Fruit fly (Drosophila melanogaster) whole organism, embryonic: ENCODE measurements around the gene CG7656.

Experiments used
- Adf1 ChIP-seq: fragments of 200-800 bp; sonication (Bioruptor generic); IDR thresholded peaks from 2 replicates; pipeline ENCODE4 v1.3.6; 2022; ENCODE audit warnings: missing biosample characterization, missing genetic modification characterization
- Asciz ChIP-seq: fragments of 200-800 bp; sonication (Bioruptor generic); optimal IDR thresholded peaks from 2 replicates; lab custom pipeline; 2017; ENCODE audit warnings: missing biosample characterization, mild to moderate bottlenecking, missing genetic modification characterization, missing genetic modification reagents
- CG10366 ChIP-seq: fragments of 200-800 bp; sonication (Bioruptor generic); IDR thresholded peaks from 2 replicates; pipeline ENCODE4 v1.3.6; 2022; ENCODE audit warnings: missing biosample characterization, missing genetic modification characterization
- CG12155 ChIP-seq: fragments of 200-800 bp; sonication (Bioruptor generic); optimal IDR thresholded peaks from 3 replicates; lab custom pipeline; 2016; ENCODE audit warnings: missing biosample characterization, missing genetic modification characterization
- CG12769 ChIP-seq: fragments of 200-800 bp; sonication (Bioruptor generic); optimal IDR thresholded peaks from 2 replicates; lab custom pipeline; 2019; ENCODE audit warnings: missing biosample characterization, mild to moderate bottlenecking, missing genetic modification characterization, moderate library complexity
- CG14014 ChIP-seq: fragments of 200-800 bp; sonication (Bioruptor generic); IDR thresholded peaks from 2 replicates; pipeline ENCODE4 v1.3.6; 2022; ENCODE audit warnings: missing biosample characterization, missing genetic modification characterization
- CG14965 ChIP-seq: fragments of 200-800 bp; sonication (Bioruptor generic); optimal IDR thresholded peaks from 2 replicates; lab custom pipeline; 2016; ENCODE audit warnings: missing biosample characterization, missing genetic modification characterization, borderline replicate concordance
- CG1529 ChIP-seq: fragments of 200-800 bp; sonication (Bioruptor generic); optimal IDR thresholded peaks from 3 replicates; lab custom pipeline; 2018; ENCODE audit warnings: missing biosample characterization, missing genetic modification characterization
- CG15696 ChIP-seq: fragments of 200-800 bp; sonication (Bioruptor generic); optimal IDR thresholded peaks from 2 replicates; lab custom pipeline; 2019; ENCODE audit warnings: missing biosample characterization, mild to moderate bottlenecking, missing genetic modification characterization, moderate library complexity
- CG17568 ChIP-seq: fragments of 200-800 bp; sonication (Bioruptor generic); optimal IDR thresholded peaks from 2 replicates; lab custom pipeline; 2018; ENCODE audit warnings: missing biosample characterization, mild to moderate bottlenecking, missing genetic modification characterization, moderate library complexity
- CG18476 ChIP-seq: fragments of 200-800 bp; sonication (Bioruptor generic); optimal IDR thresholded peaks from 2 replicates; lab custom pipeline; 2016; ENCODE audit warnings: missing biosample characterization, mild to moderate bottlenecking, missing genetic modification characterization
- CG18619 ChIP-seq: fragments of 200-800 bp; sonication (Bioruptor generic); optimal IDR thresholded peaks from 3 replicates; lab custom pipeline; 2017; ENCODE audit warnings: missing biosample characterization, mild to moderate bottlenecking, missing genetic modification characterization
- CG2202 ChIP-seq: fragments of 200-800 bp; sonication (Bioruptor generic); optimal IDR thresholded peaks from 2 replicates; lab custom pipeline; 2018; ENCODE audit warnings: missing biosample characterization, mild to moderate bottlenecking, missing genetic modification characterization
- CG32767 ChIP-seq: fragments of 200-800 bp; sonication (Bioruptor generic); IDR thresholded peaks from 2 replicates; pipeline ENCODE4 v1.3.6; 2022; ENCODE audit warnings: missing biosample characterization, missing genetic modification characterization
- CG3407 ChIP-seq: fragments of 200-800 bp; sonication (Bioruptor generic); optimal IDR thresholded peaks from 2 replicates; lab custom pipeline; 2018; ENCODE audit warnings: missing biosample characterization, mild to moderate bottlenecking, missing genetic modification characterization
- CG5180 ChIP-seq: fragments of 200-800 bp; sonication (Bioruptor generic); optimal IDR thresholded peaks from 3 replicates; lab custom pipeline; 2017; ENCODE audit warnings: missing biosample characterization, missing genetic modification characterization, mild to moderate bottlenecking, moderate library complexity, missing genetic modification reagents
- CG6689 ChIP-seq: fragments of 200-800 bp; sonication (Bioruptor generic); IDR thresholded peaks from 2 replicates; pipeline ENCODE4 v1.3.6; 2022; ENCODE audit warnings: missing biosample characterization, missing genetic modification characterization
- CG7745 ChIP-seq: fragments of 200-800 bp; sonication (Bioruptor generic); optimal IDR thresholded peaks from 2 replicates; lab custom pipeline; 2018; ENCODE audit warnings: missing biosample characterization, mild to moderate bottlenecking, missing genetic modification characterization, moderate library complexity
- CG8290 ChIP-seq, 3 experiments: fragments of 200-800 bp; sonication (Bioruptor generic); optimal IDR thresholded peaks; 2 replicates each; lab custom pipeline; 2016 to 2019; ENCODE audit warnings: missing biosample characterization in 3 of 3, missing genetic modification characterization in 3 of 3, mild to moderate bottlenecking in 2 of 3, moderate library complexity in 1 of 3
- CG8359 ChIP-seq: fragments of 200-800 bp; sonication (Bioruptor generic); optimal IDR thresholded peaks from 2 replicates; lab custom pipeline; 2017; ENCODE audit warnings: missing biosample characterization, mild to moderate bottlenecking, missing genetic modification characterization, borderline replicate concordance
- Dip3 ChIP-seq: fragments of 200-800 bp; sonication (Bioruptor generic); optimal IDR thresholded peaks from 3 replicates; lab custom pipeline; 2016; ENCODE audit warnings: missing biosample characterization, missing genetic modification characterization
- HHEX ChIP-seq: fragments of 200-800 bp; sonication (Bioruptor generic); optimal IDR thresholded peaks from 3 replicates; lab custom pipeline; 2017; ENCODE audit warnings: missing biosample characterization, mild to moderate bottlenecking, missing genetic modification characterization, missing genetic modification reagents
- HLHmδ ChIP-seq: fragments of 200-800 bp; sonication (Bioruptor generic); optimal IDR thresholded peaks from 2 replicates; lab custom pipeline; 2018; ENCODE audit warnings: missing biosample characterization, mild to moderate bottlenecking, missing genetic modification characterization, moderate library complexity
- Hr3 ChIP-seq: fragments of 200-800 bp; sonication (Bioruptor generic); optimal IDR thresholded peaks from 3 replicates; lab custom pipeline; 2016; ENCODE audit warnings: missing biosample characterization, missing genetic modification characterization
- Lim3 ChIP-seq: fragments of 200-800 bp; sonication (Bioruptor generic); IDR thresholded peaks from 2 replicates; pipeline ENCODE4 v1.3.6; 2022; ENCODE audit warnings: missing biosample characterization, missing genetic modification characterization
- Nf-YB ChIP-seq: fragments of 200-800 bp; sonication (Bioruptor generic); optimal IDR thresholded peaks from 3 replicates; lab custom pipeline; 2019; ENCODE audit warnings: missing biosample characterization, mild to moderate bottlenecking, missing genetic modification characterization, moderate library complexity
- Oaz ChIP-seq: fragments of 200-800 bp; sonication (Bioruptor generic); IDR thresholded peaks from 2 replicates; pipeline ENCODE4 v1.3.6; 2022; ENCODE audit warnings: missing biosample characterization, missing genetic modification characterization
- Pdp1 ChIP-seq, 2 experiments: fragments of 200-800 bp; sonication (Bioruptor generic); optimal IDR thresholded peaks; 3 replicates each; lab custom pipeline; 2016; ENCODE audit warnings: missing biosample characterization in 2 of 2, missing genetic modification characterization in 2 of 2, mild to moderate bottlenecking in 1 of 2, moderate library complexity in 1 of 2
- Trl ChIP-seq, 3 experiments: fragments of >200 bp in 2 of 3; fragments of 200-800 bp in 1 of 3; sonication (Bioruptor generic) in 1 of 3; optimal IDR thresholded peaks; 2 replicates in 1 of 3; 3 replicates in 2 of 3; lab custom pipeline; 2016 to 2017; ENCODE audit warnings: missing biosample characterization in 1 of 3, missing genetic modification characterization in 1 of 3
- btn ChIP-seq: fragments of 200-800 bp; sonication (Bioruptor generic); optimal IDR thresholded peaks from 2 replicates; lab custom pipeline; 2016; ENCODE audit warnings: missing biosample characterization, missing genetic modification characterization
- cad ChIP-seq: fragments of >200 bp; optimal IDR thresholded peaks from 2 replicates; lab custom pipeline; 2017; ENCODE audit warnings: missing biosample characterization, missing genetic modification characterization
- chinmo ChIP-seq: fragments of 200-800 bp; sonication (Bioruptor generic); IDR thresholded peaks from 4 replicates; pipeline ENCODE4 v1.3.6; 2022; ENCODE audit warnings: missing biosample characterization, missing genetic modification characterization; ENCODE audit not compliant: partially characterized antibody
- chm ChIP-seq: fragments of 200-800 bp; sonication (Bioruptor generic); IDR thresholded peaks from 2 replicates; pipeline ENCODE4 v1.3.6; 2022; ENCODE audit warnings: missing biosample characterization, missing genetic modification characterization
- dysf ChIP-seq: fragments of 200-800 bp; sonication (Bioruptor generic); IDR thresholded peaks from 3 replicates; pipeline ENCODE4 v1.3.6; 2022; ENCODE audit warnings: missing biosample characterization, missing genetic modification characterization
- ems ChIP-seq: fragments of 200-800 bp; sonication (Bioruptor generic); optimal IDR thresholded peaks from 3 replicates; lab custom pipeline; 2016; ENCODE audit warnings: missing biosample characterization, missing genetic modification characterization
- en ChIP-seq: fragments of 200-800 bp; sonication (Bioruptor generic); optimal IDR thresholded peaks from 2 replicates; lab custom pipeline; 2016; ENCODE audit warnings: missing biosample characterization, missing genetic modification characterization
- gcm ChIP-seq: fragments of 200-800 bp; sonication (Bioruptor generic); optimal IDR thresholded peaks from 2 replicates; lab custom pipeline; 2019; ENCODE audit warnings: missing biosample characterization, mild to moderate bottlenecking, missing genetic modification characterization, moderate library complexity
- hkb ChIP-seq, 2 experiments: fragments of 200-800 bp in 1 of 2; fragments of >200 bp in 1 of 2; sonication (Bioruptor generic) in 1 of 2; IDR thresholded peaks in 1 of 2; optimal IDR thresholded peaks in 1 of 2; 2 replicates each; pipeline versions ENCODE4 v1.3.6 to Lab custom; 2017 to 2022; ENCODE audit warnings: missing biosample characterization in 1 of 2, missing genetic modification characterization in 1 of 2
- ken ChIP-seq: fragments of 200-800 bp; sonication (Bioruptor generic); IDR thresholded peaks from 3 replicates; pipeline ENCODE4 v1.3.6; 2022; ENCODE audit warnings: missing biosample characterization, missing genetic modification characterization
- lab ChIP-seq: fragments of 200-800 bp; sonication (Bioruptor generic); optimal IDR thresholded peaks from 3 replicates; lab custom pipeline; 2017; ENCODE audit warnings: missing biosample characterization, missing genetic modification characterization, mild to moderate bottlenecking, moderate library complexity, missing genetic modification reagents
- org-1 ChIP-seq: fragments of 200-800 bp; sonication (Bioruptor generic); optimal IDR thresholded peaks from 2 replicates; lab custom pipeline; 2017; ENCODE audit warnings: missing biosample characterization, missing genetic modification characterization
- otp ChIP-seq: fragments of 200-800 bp; sonication (Bioruptor generic); IDR thresholded peaks from 3 replicates; pipeline ENCODE4, ENCODE4 v1.3.6; 2022; ENCODE audit warnings: missing biosample characterization, missing genetic modification characterization
- pb ChIP-seq: fragments of 200-800 bp; sonication (Bioruptor generic); optimal IDR thresholded peaks from 3 replicates; lab custom pipeline; 2016; ENCODE audit warnings: missing biosample characterization, missing genetic modification characterization
- sens ChIP-seq: fragments of 200-800 bp; sonication (Bioruptor generic); peaks from one replicate; lab custom pipeline; 2016; ENCODE audit warnings: missing biosample characterization, missing genetic modification characterization
- slou ChIP-seq: fragments of 200-800 bp; sonication (Bioruptor generic); optimal IDR thresholded peaks from 3 replicates; lab custom pipeline; 2016; ENCODE audit warnings: missing biosample characterization, missing genetic modification characterization
- sug ChIP-seq: fragments of 200-800 bp; optimal IDR thresholded peaks from 2 replicates; lab custom pipeline; 2019; ENCODE audit warnings: missing biosample characterization, mild to moderate bottlenecking, missing genetic modification characterization, moderate library complexity
- tgo ChIP-seq: fragments of 200-800 bp; sonication (Bioruptor generic); IDR thresholded peaks from 3 replicates; pipeline ENCODE4 v1.3.6; 2022; ENCODE audit warnings: missing biosample characterization, missing genetic modification characterization
- wdn ChIP-seq: fragments of 200-800 bp; sonication (Bioruptor generic); IDR thresholded peaks from 2 replicates; pipeline ENCODE4 v1.3.6; 2022; ENCODE audit warnings: missing biosample characterization, missing genetic modification characterization

The CG7656 gene

DNA sequence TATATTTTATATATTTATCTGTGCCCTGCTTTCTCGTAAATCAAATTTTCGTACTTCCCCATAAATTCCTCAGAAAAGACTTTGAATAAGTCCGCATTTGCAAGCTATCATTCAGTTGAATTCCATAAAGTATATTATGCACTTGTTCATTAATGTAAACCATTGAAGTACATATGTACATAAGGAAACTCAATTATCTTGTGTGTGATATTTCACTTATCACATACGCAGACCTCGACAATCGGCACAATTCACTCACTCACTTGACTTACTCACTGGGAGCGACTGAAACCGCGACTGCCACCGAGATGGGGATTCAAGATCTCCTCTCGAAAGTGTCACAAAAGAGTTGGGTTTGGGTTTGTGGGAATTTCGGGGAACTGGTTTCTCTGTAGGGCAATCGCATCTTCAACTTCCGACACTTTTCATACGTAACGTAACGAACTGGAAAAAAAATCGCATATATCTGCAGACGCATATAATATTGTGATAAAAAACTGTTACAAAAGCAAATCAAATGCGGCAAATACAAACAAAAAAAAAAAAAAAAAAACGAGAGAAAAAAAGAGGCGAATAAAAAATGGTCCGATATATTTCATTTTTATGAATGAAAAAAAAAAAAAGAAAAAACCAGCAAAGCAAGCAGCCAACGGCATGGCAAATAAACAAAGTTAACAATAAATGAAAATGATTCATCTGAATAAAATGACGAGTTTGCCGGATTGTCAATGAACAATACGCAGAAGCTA, 9.2 kb upstream of the CG7656 start (continued):
- TF ChIP-seq Oaz (GFP tag; lab: Robert Waterston, UW): no peak
- no peak for TF ChIP-seq Nf-YB (GFP tag; lab: Kevin White, UChicago)
- TF ChIP-seq en (GFP tag; lab: Kevin White, UChicago): no peak
- no peak for TF ChIP-seq Hr3 (GFP tag; lab: Kevin White, UChicago)
- TF ChIP-seq CG10366: no peak; the same call in 1 of the 2 replicates
- TF ChIP-seq otp (GFP tag; lab: Robert Waterston, UW): peak; percentile 51; the same call in 1 of the 3 replicates
- no peak for TF ChIP-seq tgo (GFP tag; lab: Robert Waterston, UW)
- no peak for TF ChIP-seq Adf1 (GFP tag; lab: Robert Waterston, UW)
- TF ChIP-seq CG14014 (GFP tag; lab: Robert Waterston, UW): peak; percentile 68; the same call in 1 of the 2 replicates
- peak; percentile 45 for TF ChIP-seq sens (GFP tag; lab: Kevin White, UChicago)
- no peak for TF ChIP-seq Pdp1 (GFP tag; optimal IDR thresholded peaks at IDR 0.05; lab: Kevin White, UChicago)
- TF ChIP-seq CG1529 (GFP tag; lab: Kevin White, UChicago): peak; percentile 2
- no peak for TF ChIP-seq cad (GFP tag; lab: Kevin White, UChicago)
- TF ChIP-seq CG17568 (GFP tag; lab: Kevin White, UChicago): peak; percentile 12
- no peak for TF ChIP-seq org-1 (GFP tag; lab: Kevin White, UChicago)
- no peak for TF ChIP-seq CG32767 (GFP tag; lab: Robert Waterston, UW)
- no peak for TF ChIP-seq CG7745 (tag; lab: Kevin White, UChicago)
- no peak for TF ChIP-seq btn (GFP tag; lab: Kevin White, UChicago)
- TF ChIP-seq pb (GFP tag; lab: Kevin White, UChicago): no peak
- no peak for TF ChIP-seq dysf (GFP tag; lab: Robert Waterston, UW)
- no peak for TF ChIP-seq CG14965 (GFP tag; lab: Kevin White, UChicago)
- peak; percentile 43 for TF ChIP-seq CG5180 (GFP tag; lab: Kevin White, UChicago)
- no peak for TF ChIP-seq gcm (GFP tag; lab: Kevin White, UChicago)
- TF ChIP-seq CG15696 (tag; lab: Kevin White, UChicago): no peak
- TF ChIP-seq chm (GFP tag; lab: Robert Waterston, UW): no peak
- TF ChIP-seq Dip3 (GFP tag; lab: Kevin White, UChicago): no peak
- TF ChIP-seq ems (GFP tag; lab: Kevin White, UChicago): no peak
- peak; percentile 29 for TF ChIP-seq CG12769 (tag; lab: Kevin White, UChicago)
- TF ChIP-seq CG6689: no peak
- no peak for TF ChIP-seq HLHmδ
- TF ChIP-seq Trl (optimal IDR thresholded peaks at IDR 0.05; lab: Kevin White, UChicago): no peak
- no peak for TF ChIP-seq Trl (GFP tag; optimal IDR thresholded peaks at IDR 0.05; lab: Kevin White, UChicago)
- TF ChIP-seq CG3407 (GFP tag; lab: Kevin White, UChicago): peak; percentile 20
- peak; percentile 9 for TF ChIP-seq sug (tag; lab: Kevin White, UChicago)
- TF ChIP-seq CG18619 (GFP tag; lab: Kevin White, UChicago): peak; percentile 2
- TF ChIP-seq HHEX (GFP tag; lab: Kevin White, UChicago): peak; percentile 61
- TF ChIP-seq CG8359: no peak
- 0 out of 4 replicates have a peak, but pooled peaks have one; percentile 66 for TF ChIP-seq chinmo (GFP tag; lab: Robert Waterston, UW)
- no peak for TF ChIP-seq slou
- no peak for TF ChIP-seq CG18476
- TF ChIP-seq Asciz: peak; percentile 61
- TF ChIP-seq CG2202 (tag; lab: Kevin White, UChicago): no peak
- TF ChIP-seq hkb (optimal IDR thresholded peaks at IDR 0.05; lab: Kevin White, UChicago): no peak
- TF ChIP-seq hkb (GFP tag; IDR thresholded peaks at IDR 0.05; lab: Robert Waterston, UW): peak; percentile 59
- no peak for TF ChIP-seq CG8290 (GFP tag; optimal IDR thresholded peaks at IDR 0.05; lab: Kevin White, UChicago)
- TF ChIP-seq CG8290 (tag; optimal IDR thresholded peaks at IDR 0.05; lab: Kevin White, UChicago): peak in 1 of 2 experiments; percentile 59
- TF ChIP-seq lab (GFP tag; lab: Kevin White, UChicago): peak; percentile 63
- no peak for TF ChIP-seq CG12155 (GFP tag; lab: Kevin White, UChicago)
- TF ChIP-seq ken: no peak
- TF ChIP-seq Lim3: no peak
- no peak for TF ChIP-seq wdn (GFP tag; lab: Robert Waterston, UW)
